Worm (Caenorhabditis elegans): ENCODE measurements around the gene lec-4.

Gene lec-4

DNA sequence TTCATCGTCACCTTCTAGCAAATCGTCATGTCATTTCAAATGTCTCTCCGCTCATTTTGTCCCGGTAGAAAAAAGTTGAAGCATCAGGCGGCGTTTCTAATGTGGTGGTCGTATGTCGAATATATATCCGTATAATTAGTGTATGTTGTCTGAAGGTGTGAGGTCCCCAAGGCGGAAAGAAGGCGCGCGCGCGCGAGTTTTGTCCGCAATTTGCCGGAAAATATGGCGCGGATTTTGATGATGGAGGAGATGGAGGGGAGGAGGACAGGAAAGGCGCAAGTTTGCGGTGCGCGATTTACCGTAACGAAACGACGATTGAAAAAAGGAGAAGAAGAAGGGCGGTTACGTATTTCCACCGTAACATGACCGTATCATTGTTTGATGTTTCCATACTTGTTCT, 31.0 kb downstream of the lec-4 start:
- TF ChIP-seq fkh-3 (tag; optimal IDR thresholded peaks at IDR 0.05) (no peak), Y53G8AR.9 (GFP tag; conservative IDR thresholded peaks at IDR 0.05) (no peak), efl-1 (GFP tag; optimal IDR thresholded peaks at IDR 0.05) (peak; percentile 50), let-526 (GFP tag; IDR thresholded peaks at IDR 0.05) (no peak), madf-8 (GFP tag; conservative IDR thresholded peaks at IDR 0.05) (peak; percentile 37; the same call in 1 of the 2 replicates), nfya-2 (GFP tag; IDR thresholded peaks at IDR 0.05) (no peak), K11D2.4 (GFP tag; IDR thresholded peaks at IDR 0.05) (no peak), tbx-9 (tag; optimal IDR thresholded peaks at IDR 0.05; ENCODE audit: borderline replicate concordance) (no peak), attf-3 (GFP tag; conservative IDR thresholded peaks at IDR 0.05) (no peak), F22D6.2 (tag; optimal IDR thresholded peaks at IDR 0.05) (no peak), F33H1.4 (GFP tag; IDR thresholded peaks at IDR 0.05) (no peak), hlh-26 (GFP tag; conservative IDR thresholded peaks at IDR 0.05) (no peak), ztf-28 (GFP tag; IDR thresholded peaks at IDR 0.05) (no peak), ccch-3 (GFP tag; optimal IDR thresholded peaks at IDR 0.05) (no peak), ceh-79 (tag; optimal IDR thresholded peaks at IDR 0.05) (no peak), madf-6 (GFP tag; IDR thresholded peaks at IDR 0.05) (peak; percentile 74), bed-1 (GFP tag; IDR thresholded peaks at IDR 0.05) (no peak), F57A8.1 (GFP tag; optimal IDR thresholded peaks at IDR 0.05) (no peak), T07F8.4 (tag; optimal IDR thresholded peaks at IDR 0.05) (no peak), F57C9.4 (tag; optimal IDR thresholded peaks at IDR 0.05) (no peak), unc-130 (GFP tag; optimal IDR thresholded peaks at IDR 0.05) (no peak), rcor-1 (GFP tag; IDR thresholded peaks at IDR 0.05) (no peak), chd-7 (tag; optimal IDR thresholded peaks at IDR 0.05) (no peak), F37B4.10 (GFP tag; IDR thresholded peaks at IDR 0.05) (no peak), egrh-3 (GFP tag; IDR thresholded peaks at IDR 0.05) (0 out of 2 replicates have a peak, but pooled peaks have one; percentile 17), ZK185.1 (tag; optimal IDR thresholded peaks at IDR 0.05; ENCODE audit: poor library complexity, severe bottlenecking) (no peak), F10E7.11 (tag; optimal IDR thresholded peaks at IDR 0.05) (no peak), zfh-2 (GFP tag; conservative IDR thresholded peaks at IDR 0.05) (peak; percentile 58; the same call in 1 of the 2 replicates), bed-2 (GFP tag; IDR thresholded peaks at IDR 0.05) (no peak), ztf-22 (GFP tag; optimal IDR thresholded peaks at IDR 0.05) (no peak)

DNA sequence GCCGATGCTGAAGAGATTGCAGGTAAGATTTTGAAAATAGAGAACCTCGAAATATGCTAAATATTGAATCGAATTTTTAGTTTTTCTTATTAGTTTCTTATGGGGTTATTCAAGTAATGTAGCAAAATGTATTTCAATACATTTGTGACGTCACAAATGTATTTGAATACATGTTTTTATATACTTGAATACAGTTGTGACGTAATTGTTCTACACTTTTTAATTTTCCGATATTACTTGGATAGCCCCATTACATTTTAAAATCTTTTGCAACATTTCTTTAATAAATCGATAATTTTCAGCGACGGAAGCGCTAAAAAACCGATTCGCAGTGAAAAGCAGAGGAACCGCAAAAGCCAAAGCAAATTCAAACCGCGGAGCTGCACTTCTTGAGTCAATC, 34.8 kb downstream of the lec-4 start:
- TF ChIP-seq sdz-38 (tag; optimal IDR thresholded peaks at IDR 0.05) (no peak), attf-3 (GFP tag; conservative IDR thresholded peaks at IDR 0.05) (no peak), attf-6 (GFP tag; IDR thresholded peaks at IDR 0.05) (no peak), Y79H2A.3 (GFP tag; conservative IDR thresholded peaks at IDR 0.05) (no peak), aptf-2 (GFP tag; conservative IDR thresholded peaks at IDR 0.05) (no peak), F52B5.7 (tag; optimal IDR thresholded peaks at IDR 0.05) (no peak), sptf-2 (GFP tag; optimal IDR thresholded peaks at IDR 0.05) (no peak), ZK185.1 (tag; optimal IDR thresholded peaks at IDR 0.05; ENCODE audit: poor library complexity, severe bottlenecking) (no peak), tbp1 (GFP tag; optimal IDR thresholded peaks at IDR 0.05) (no peak), snpc-3.4 (tag; optimal IDR thresholded peaks at IDR 0.05) (no peak), Y53F4B.3 (GFP tag; IDR thresholded peaks at IDR 0.05) (no peak), lin-40 (tag; optimal IDR thresholded peaks at IDR 0.05) (no peak), fkh-3 (tag; optimal IDR thresholded peaks at IDR 0.05) (no peak), C06A6.2 (GFP tag; conservative IDR thresholded peaks at IDR 0.05) (no peak), tlf-1 (GFP tag; optimal IDR thresholded peaks at IDR 0.05) (no peak), ceh-91 (GFP tag; IDR thresholded peaks at IDR 0.05) (no peak), ztf-6 (GFP tag; IDR thresholded peaks at IDR 0.05) (no peak)

All from whole organism, young adult.